Fruit fly (Drosophila melanogaster): ENCODE data around the gene CG8565.
A peak's percentile ranks its signal among the peaks of the same experiment; 100 is the strongest.

The CG8565 gene

DNA sequence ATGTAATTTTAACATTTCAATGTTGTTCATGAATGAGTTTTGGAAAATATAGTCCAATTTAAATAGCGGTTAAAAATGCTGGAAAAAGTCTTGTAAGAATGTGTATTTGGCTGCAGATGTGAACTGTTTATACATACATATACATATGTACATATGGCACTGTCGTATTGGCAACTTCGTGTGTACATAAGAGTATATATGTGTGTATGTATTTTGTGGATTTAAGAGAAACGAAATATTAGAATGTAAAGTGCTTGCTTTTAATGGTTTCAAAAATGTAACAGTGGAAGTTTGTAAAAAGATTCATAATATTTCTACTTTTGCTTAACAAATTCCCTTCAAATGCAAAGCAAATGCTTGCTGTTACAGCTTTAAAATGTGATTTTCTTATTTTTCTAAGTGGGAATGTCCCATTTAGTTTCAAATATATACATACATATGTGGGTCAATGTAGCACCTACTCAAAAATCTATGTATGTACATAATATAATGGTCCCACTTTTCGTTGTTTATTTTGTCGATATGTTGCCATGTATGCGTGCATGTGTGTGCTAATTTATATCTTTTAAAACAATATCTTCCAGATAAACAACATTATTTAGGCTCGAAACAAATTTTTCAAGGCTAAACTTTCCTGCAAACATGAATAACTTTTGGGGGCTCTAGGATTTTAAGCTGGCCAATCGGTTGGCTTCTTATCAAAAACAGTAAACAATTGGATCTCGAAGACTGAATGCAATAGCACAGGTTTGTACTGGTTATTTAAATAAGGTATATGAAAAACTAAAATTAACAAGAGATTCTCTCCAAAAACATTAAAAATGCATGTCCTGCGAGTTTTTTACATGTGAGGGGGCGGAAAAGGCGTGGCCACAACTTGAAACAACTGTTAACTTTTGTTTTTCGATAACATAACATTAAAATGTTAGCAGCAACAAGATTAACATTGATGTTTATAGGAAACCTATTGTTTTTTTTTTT lies 33.4 kb downstream of the CG8565 start (continued):
- TF ChIP-seq CG17359 (tag; optimal IDR thresholded peaks at IDR 0.05) (peak; percentile 78), CG7839 (tag; optimal IDR thresholded peaks at IDR 0.05) (no peak), gsb-n (tag; optimal IDR thresholded peaks at IDR 0.05) (no peak), maf-S (GFP tag; optimal IDR thresholded peaks at IDR 0.05) (peak; percentile 52), Bgb (GFP tag; IDR thresholded peaks at IDR 0.05; ENCODE audit: partially characterized antibody) (no peak), CG30403 (GFP tag; optimal IDR thresholded peaks at IDR 0.05) (no peak), stc (GFP tag; IDR thresholded peaks at IDR 0.05) (no peak), crp (GFP tag; optimal IDR thresholded peaks at IDR 0.05) (no peak), rib (GFP tag; IDR thresholded peaks at IDR 0.05) (peak; percentile 20; the same call in 1 of the 2 replicates), CG11085 (GFP tag; IDR thresholded peaks at IDR 0.05) (no peak), CG10267 (tag; optimal IDR thresholded peaks at IDR 0.05) (peak; percentile 15), MBD-R2 (GFP tag; IDR thresholded peaks at IDR 0.05) (no peak), ewg (GFP tag; optimal IDR thresholded peaks at IDR 0.05) (no peak), sc (optimal IDR thresholded peaks at IDR 0.05) (no peak), sc (GFP tag; optimal IDR thresholded peaks at IDR 0.05) (no peak), Stat92E (GFP tag; optimal IDR thresholded peaks at IDR 0.05) (no peak), chinmo (GFP tag; IDR thresholded peaks at IDR 0.05; ENCODE audit: partially characterized antibody) (no peak), dmrt99B (tag; optimal IDR thresholded peaks at IDR 0.05) (no peak), CG10462 (GFP tag; optimal IDR thresholded peaks at IDR 0.05) (peak; percentile 18), HLH54F (GFP tag; optimal IDR thresholded peaks at IDR 0.05) (no peak), CG31441 (GFP tag; IDR thresholded peaks at IDR 0.05) (no peak), ci (GFP tag; IDR thresholded peaks at IDR 0.05) (no peak), CG18619 (GFP tag; optimal IDR thresholded peaks at IDR 0.05) (peak; percentile 65), B-H2 (GFP tag; optimal IDR thresholded peaks at IDR 0.05) (peak; percentile 84), bsh (GFP tag; optimal IDR thresholded peaks at IDR 0.05) (peak in 1 of 2 experiments; percentile 53), pzg (GFP tag; optimal IDR thresholded peaks at IDR 0.05) (peak; percentile 2), az2 (GFP tag; optimal IDR thresholded peaks at IDR 0.05) (no peak), lov (optimal IDR thresholded peaks at IDR 0.05) (no peak), lov (GFP tag; IDR thresholded peaks at IDR 0.05) (no peak), Fer2 (tag; optimal IDR thresholded peaks at IDR 0.05) (peak; percentile 57), Max (GFP tag; optimal IDR thresholded peaks at IDR 0.05) (peak; percentile 35), CG33557 (GFP tag; optimal IDR thresholded peaks at IDR 0.05) (peak; percentile 53), HHEX (GFP tag; optimal IDR thresholded peaks at IDR 0.05) (peak; percentile 85), D (optimal IDR thresholded peaks at IDR 0.05) (no peak), D (GFP tag; optimal IDR thresholded peaks at IDR 0.05) (peak; percentile 49)

DNA sequence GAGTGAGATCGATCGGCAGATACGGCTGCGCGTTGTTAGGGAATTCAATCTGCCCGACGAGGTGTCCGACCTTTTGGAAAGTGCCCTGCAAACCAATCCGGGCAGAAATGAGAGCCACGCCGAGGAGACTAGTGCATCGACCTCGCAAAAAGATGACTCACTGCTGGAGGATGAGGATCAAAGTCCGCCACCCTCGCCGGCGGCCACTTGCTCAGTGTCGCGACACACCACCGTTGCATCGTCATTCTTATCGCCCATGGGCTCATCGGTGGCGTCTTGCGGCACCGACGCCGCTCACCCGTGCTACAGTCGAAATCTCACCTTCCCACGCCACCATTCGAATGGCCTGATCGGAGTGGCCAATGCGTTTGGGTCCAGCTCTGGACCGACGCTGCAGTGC lies 36.8 kb downstream of the CG8565 start:
- TF ChIP-seq slbo (GFP tag; IDR thresholded peaks at IDR 0.05), result no peak
- TF ChIP-seq emc (GFP tag; optimal IDR thresholded peaks at IDR 0.05), result no peak
- no peak for TF ChIP-seq bcd (GFP tag; optimal IDR thresholded peaks at IDR 0.05)
- TF ChIP-seq CG34376 (GFP tag; optimal IDR thresholded peaks at IDR 0.05), result no peak
- no peak for TF ChIP-seq nerfin-2 (GFP tag; IDR thresholded peaks at IDR 0.05; ENCODE audit: partially characterized antibody)
- TF ChIP-seq vnd (GFP tag; IDR thresholded peaks at IDR 0.05; ENCODE audit: partially characterized antibody), result no peak
- no peak for TF ChIP-seq Optix (GFP tag; IDR thresholded peaks at IDR 0.05)
- TF ChIP-seq CG11695 (GFP tag; IDR thresholded peaks at IDR 0.05), result no peak
- no peak for TF ChIP-seq CG2712 (tag; optimal IDR thresholded peaks at IDR 0.05)
- no peak for TF ChIP-seq Mes4 (GFP tag; optimal IDR thresholded peaks at IDR 0.05)
- no peak for TF ChIP-seq chm (GFP tag; IDR thresholded peaks at IDR 0.05)
- no peak for TF ChIP-seq CG10565 (GFP tag; optimal IDR thresholded peaks at IDR 0.05)

Measured in whole organism, embryonic.